Worm (Caenorhabditis elegans): ENCODE data around the gene R11G1.11.
A peak's percentile ranks its signal among the peaks of the same experiment; 100 is the strongest.

DNA sequence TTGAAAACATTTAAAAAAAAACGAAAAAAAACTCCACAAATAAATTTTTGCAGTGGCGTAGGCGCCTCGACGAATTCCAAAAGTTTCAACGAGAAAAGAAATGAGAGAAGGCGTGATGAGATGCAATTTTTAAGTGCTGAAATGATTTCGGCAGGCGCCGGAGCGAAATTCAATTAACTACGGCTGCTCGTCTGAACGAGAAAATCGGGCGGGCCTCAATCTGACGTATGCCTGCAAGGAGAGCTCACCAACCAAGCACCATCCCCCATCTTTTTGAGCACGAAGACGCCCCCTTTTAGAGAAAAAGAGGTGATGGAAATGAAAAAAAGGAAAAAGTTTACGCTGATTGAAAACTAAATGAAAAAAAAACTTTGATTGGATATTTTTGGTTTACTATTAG is 19.9 kb upstream of the R11G1.11 start:
- TF ChIP-seq ceh-43 (GFP tag; optimal IDR thresholded peaks at IDR 0.05) (no peak), unc-62 (GFP tag; optimal IDR thresholded peaks at IDR 0.05) (no peak), elt-1 (tag; optimal IDR thresholded peaks at IDR 0.05; ENCODE audit: borderline replicate concordance, insufficient read depth) (no peak), nhr-237 (tag; optimal IDR thresholded peaks at IDR 0.05) (no peak), snpc-4 (tag; optimal IDR thresholded peaks at IDR 0.05) (no peak), ces-1 (GFP tag; optimal IDR thresholded peaks at IDR 0.05) (peak; percentile 18), elt-3 (tag; optimal IDR thresholded peaks at IDR 0.05) (no peak), nhr-28 (tag; optimal IDR thresholded peaks at IDR 0.05) (no peak), nhr-76 (tag; optimal IDR thresholded peaks at IDR 0.05) (no peak), hlh-1 (tag; optimal IDR thresholded peaks at IDR 0.05) (no peak), pha-4 (tag; optimal IDR thresholded peaks at IDR 0.05) (no peak), lsy-2 (tag; optimal IDR thresholded peaks at IDR 0.05) (no peak), sptf-1 (tag; optimal IDR thresholded peaks at IDR 0.05) (no peak), nhr-12 (tag; optimal IDR thresholded peaks at IDR 0.05) (no peak)

All from whole organism, mixed stage, embryonic.